Worm (Caenorhabditis elegans): Measurements from ENCODE around the gene mrps-28.

mrps-28 gene

DNA sequence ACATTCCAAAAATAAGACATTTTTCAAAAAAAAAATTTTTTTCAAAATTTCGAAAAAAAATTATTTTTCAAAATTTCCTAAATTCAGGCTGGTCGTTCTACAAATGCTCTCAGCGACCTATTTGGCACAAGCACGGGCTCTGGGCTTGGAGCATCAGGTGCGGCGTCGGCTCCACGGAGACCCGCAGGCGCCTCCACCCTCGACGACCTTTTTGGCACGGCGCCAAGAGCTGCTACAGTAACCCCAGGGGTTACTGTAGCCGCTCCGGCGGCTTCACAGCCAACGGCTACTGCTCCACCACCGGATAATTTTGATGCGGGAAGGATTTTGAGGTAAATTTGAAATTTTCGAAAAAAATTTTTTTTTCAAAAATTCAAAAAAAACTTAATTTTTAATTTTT is 18.3 kb upstream of the mrps-28 start:
- TF ChIP-seq nhr-11 (tag; optimal IDR thresholded peaks at IDR 0.05) (no peak), nhr-12 (tag; optimal IDR thresholded peaks at IDR 0.05) (no peak), unc-55 (GFP tag; optimal IDR thresholded peaks at IDR 0.05) (no peak), lin-11 (tag; optimal IDR thresholded peaks at IDR 0.05) (no peak), nhr-77 (tag; optimal IDR thresholded peaks at IDR 0.05) (no peak), ztf-11 (tag; optimal IDR thresholded peaks at IDR 0.05) (no peak), nhr-237 (tag; optimal IDR thresholded peaks at IDR 0.05) (no peak), mbf-1 (tag; optimal IDR thresholded peaks at IDR 0.05) (no peak), aly-2 (tag; optimal IDR thresholded peaks at IDR 0.05) (no peak), snpc-4 (tag; optimal IDR thresholded peaks at IDR 0.05) (no peak), nhr-10 (tag; optimal IDR thresholded peaks at IDR 0.05) (no peak), sma-3 (GFP tag; optimal IDR thresholded peaks at IDR 0.05) (no peak), zag-1 (tag; optimal IDR thresholded peaks at IDR 0.05) (no peak), F13H6.1 (tag; optimal IDR thresholded peaks at IDR 0.05) (no peak), skn-1 (tag; optimal IDR thresholded peaks at IDR 0.05) (no peak), crh-2 (tag; optimal IDR thresholded peaks at IDR 0.05) (no peak), gmeb-1 (tag; optimal IDR thresholded peaks at IDR 0.05) (no peak), lin-39 (tag; optimal IDR thresholded peaks at IDR 0.05) (no peak), elt-1 (tag; optimal IDR thresholded peaks at IDR 0.05) (no peak)

DNA sequence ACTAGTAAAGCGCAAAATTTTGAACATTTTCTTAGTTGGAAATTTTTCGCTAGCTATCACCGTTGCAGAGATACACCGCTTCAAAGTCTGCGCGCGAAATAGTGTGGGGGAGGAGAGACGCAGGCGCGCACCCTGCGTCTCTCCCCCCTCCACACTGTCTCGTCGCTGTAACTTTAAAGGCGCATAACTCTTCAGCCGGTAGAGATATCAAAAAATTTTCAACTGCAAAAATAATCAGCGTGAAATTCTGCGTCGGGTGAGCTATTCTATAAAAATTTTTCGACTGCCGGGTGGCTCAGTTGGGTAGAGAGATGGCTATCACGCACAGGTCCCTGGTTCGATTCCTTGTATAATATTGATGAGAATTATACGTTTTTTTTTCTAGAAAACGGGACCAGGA is 14.5 kb upstream of the mrps-28 start:
- TF ChIP-seq Y55F3AM.14 (GFP tag; optimal IDR thresholded peaks at IDR 0.05) (no peak), skn-1 (tag; optimal IDR thresholded peaks at IDR 0.05) (no peak), sma-9 (GFP tag; optimal IDR thresholded peaks at IDR 0.05) (no peak), sma-9 (tag; optimal IDR thresholded peaks at IDR 0.05) (no peak), nhr-11 (tag; optimal IDR thresholded peaks at IDR 0.05) (no peak), elt-1 (tag; optimal IDR thresholded peaks at IDR 0.05) (no peak), sem-4 (tag; optimal IDR thresholded peaks at IDR 0.05) (no peak), ztf-1 (GFP tag; conservative IDR thresholded peaks at IDR 0.05) (no peak), nhr-77 (tag; optimal IDR thresholded peaks at IDR 0.05) (no peak), mab-5 (tag; optimal IDR thresholded peaks at IDR 0.05) (no peak), peb-1 (tag; optimal IDR thresholded peaks at IDR 0.05) (no peak), unc-55 (GFP tag; optimal IDR thresholded peaks at IDR 0.05) (no peak), unc-62 (GFP tag; optimal IDR thresholded peaks at IDR 0.05) (no peak), ama-1 (optimal IDR thresholded peaks at IDR 0.05) (no peak), ZK546.5 (tag; optimal IDR thresholded peaks at IDR 0.05) (no peak), elt-3 (tag; optimal IDR thresholded peaks at IDR 0.05) (no peak), gmeb-1 (tag; optimal IDR thresholded peaks at IDR 0.05) (no peak), unc-39 (tag; optimal IDR thresholded peaks at IDR 0.05) (no peak), F13H6.1 (tag; optimal IDR thresholded peaks at IDR 0.05) (no peak), nhr-12 (tag; optimal IDR thresholded peaks at IDR 0.05) (no peak), nhr-237 (tag; optimal IDR thresholded peaks at IDR 0.05) (no peak)

DNA sequence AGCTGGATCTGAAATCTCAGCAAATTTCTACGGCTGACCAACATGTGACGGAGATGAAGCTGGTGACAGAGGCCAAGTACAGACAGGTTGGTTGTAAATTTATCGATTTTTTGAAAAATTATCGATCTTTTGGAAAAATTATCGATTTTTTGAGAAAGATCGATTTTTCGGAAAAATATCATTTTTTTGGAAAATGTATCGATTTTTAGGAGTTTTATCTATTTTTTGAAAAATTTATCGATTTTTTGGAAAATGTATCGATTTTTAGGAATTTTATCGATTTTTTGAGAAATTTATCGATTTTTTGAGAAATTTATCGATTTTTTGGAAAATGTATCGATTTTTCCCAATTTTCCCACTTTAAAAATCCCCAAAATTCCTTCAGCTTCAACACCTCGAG is 14.1 kb upstream of the mrps-28 start:
- TF ChIP-seq alr-1 (tag; optimal IDR thresholded peaks at IDR 0.05): no peak
- TF ChIP-seq mab-5 (tag; optimal IDR thresholded peaks at IDR 0.05): no peak
- TF ChIP-seq C34F6.9 (tag; optimal IDR thresholded peaks at IDR 0.05): no peak
- TF ChIP-seq crh-2 (tag; optimal IDR thresholded peaks at IDR 0.05): no peak
- TF ChIP-seq ZK546.5 (tag; optimal IDR thresholded peaks at IDR 0.05): no peak
- TF ChIP-seq nhr-10 (tag; optimal IDR thresholded peaks at IDR 0.05): no peak
- TF ChIP-seq mdl-1 (tag; optimal IDR thresholded peaks at IDR 0.05): no peak
- no peak for TF ChIP-seq ztf-1 (GFP tag; conservative IDR thresholded peaks at IDR 0.05)
- no peak for TF ChIP-seq egl-27 (tag; optimal IDR thresholded peaks at IDR 0.05)
- no peak for TF ChIP-seq elt-1 (tag; optimal IDR thresholded peaks at IDR 0.05)
- no peak for TF ChIP-seq dmd-4 (tag; optimal IDR thresholded peaks at IDR 0.05)
- no peak for TF ChIP-seq nhr-25 (tag; optimal IDR thresholded peaks at IDR 0.05)
- no peak for TF ChIP-seq sem-4 (tag; optimal IDR thresholded peaks at IDR 0.05)
- TF ChIP-seq skn-1 (tag; optimal IDR thresholded peaks at IDR 0.05): no peak
- TF ChIP-seq nhr-129 (tag; optimal IDR thresholded peaks at IDR 0.05): no peak
- no peak for TF ChIP-seq F13H6.1 (tag; optimal IDR thresholded peaks at IDR 0.05)
- no peak for TF ChIP-seq nhr-237 (tag; optimal IDR thresholded peaks at IDR 0.05)
- TF ChIP-seq elt-3 (tag; optimal IDR thresholded peaks at IDR 0.05): no peak
- no peak for TF ChIP-seq ztf-11 (tag; optimal IDR thresholded peaks at IDR 0.05)

DNA sequence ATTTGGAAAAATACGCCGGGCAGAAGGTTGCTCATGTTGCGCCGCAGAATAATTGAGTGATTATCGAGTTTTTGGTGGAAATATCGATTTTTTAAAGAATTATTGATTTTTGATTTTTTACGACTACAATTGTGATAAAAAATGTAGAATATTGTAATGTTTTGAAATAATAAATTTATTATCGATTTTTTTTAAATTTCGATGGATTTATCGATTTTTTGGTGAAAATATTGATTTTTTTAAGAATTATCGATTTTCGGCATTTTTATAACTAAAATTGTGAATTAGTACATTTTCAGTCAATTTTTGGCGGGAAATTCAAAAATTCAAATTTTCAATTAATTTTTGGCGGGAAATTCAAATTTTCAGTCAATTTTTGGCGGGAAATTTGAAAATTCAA is 13.5 kb upstream of the mrps-28 start:
- no peak for TF ChIP-seq alr-1 (tag; optimal IDR thresholded peaks at IDR 0.05)
- TF ChIP-seq nhr-11 (tag; optimal IDR thresholded peaks at IDR 0.05): no peak
- no peak for TF ChIP-seq F13H6.1 (tag; optimal IDR thresholded peaks at IDR 0.05)
- no peak for TF ChIP-seq R02D3.7 (tag; optimal IDR thresholded peaks at IDR 0.05)

Data from whole organism, L2 larva.